Fruit fly (Drosophila melanogaster) whole organism: ENCODE results near the gene wwk.

Experiments
- CG8478 ChIP-seq: fragments of >200 bp; optimal IDR thresholded peaks from 2 replicates; lab custom pipeline; 2018; ENCODE audit warnings: inconsistent platforms
- Dll ChIP-seq: fragments of >200 bp; optimal IDR thresholded peaks from 2 replicates; lab custom pipeline; 2017
- EcR ChIP-seq, 2 experiments: fragments of >200 bp; optimal IDR thresholded peaks; 2 replicates each; lab custom pipeline; 2017; ENCODE audit warnings: missing biosample characterization in 2 of 2, missing genetic modification characterization in 2 of 2, missing genetic modification reagents in 2 of 2
- pan ChIP-seq: fragments of >200 bp; optimal IDR thresholded peaks from 2 replicates; lab custom pipeline; 2017
- psq ChIP-seq: fragments of >200 bp; optimal IDR thresholded peaks from 2 replicates; lab custom pipeline; 2017
- usp ChIP-seq: fragments of >200 bp; optimal IDR thresholded peaks from 2 replicates; lab custom pipeline; 2017; ENCODE audit warnings: missing biosample characterization, missing genetic modification characterization, mixed read lengths

The wwk gene

dm6 chr2L:15057225-15058117 lies 17.1 kb upstream of the wwk start, which contains the start of gene ck:
Gene ck, minus strand, starts transcription at chr2L:15057862.
- TF ChIP-seq psq (no peak), EcR (GFP tag; optimal IDR thresholded peaks at IDR 0.05; lab: Kevin White, UChicago) (peak in 1 of 2 experiments; percentile 77), Dll (lab: Kevin White, UChicago) (no peak)

- TF ChIP-seq Dll (lab: Kevin White, UChicago) (no peak), psq (no peak), pan (lab: Kevin White, UChicago) (no peak), CG8478 (lab: Kevin White, UChicago) (no peak), usp (GFP tag; lab: Kevin White, UChicago) (no peak), EcR (GFP tag; optimal IDR thresholded peaks at IDR 0.05; lab: Kevin White, UChicago) (no peak)
Observed at dm6 chr2L:15058118-15058402, 16.5 kb upstream of the wwk start, which contains the start of gene CG33679. Gene CG33679, plus strand, starts transcription at chr2L:15058303.

dm6 chr2L:15059000-15059399 lies 15.6 kb upstream of the wwk start:
- TF ChIP-seq psq (no peak), CG8478 (lab: Kevin White, UChicago) (no peak), Dll (lab: Kevin White, UChicago) (no peak), pan (lab: Kevin White, UChicago) (no peak), EcR (GFP tag; optimal IDR thresholded peaks at IDR 0.05; lab: Kevin White, UChicago) (no peak), usp (GFP tag; lab: Kevin White, UChicago) (no peak)

dm6 chr2L:15060580-15061005 lies 14.0 kb upstream of the wwk start, which contains the start of gene TfIIS:
Gene TfIIS, minus strand, starts transcription at chr2L:15060757.
- TF ChIP-seq CG8478 (lab: Kevin White, UChicago) (no peak), Dll (lab: Kevin White, UChicago) (no peak), usp (GFP tag; lab: Kevin White, UChicago) (no peak), EcR (GFP tag; optimal IDR thresholded peaks at IDR 0.05; lab: Kevin White, UChicago) (no peak), psq (no peak), pan (lab: Kevin White, UChicago) (no peak)

DNA sequence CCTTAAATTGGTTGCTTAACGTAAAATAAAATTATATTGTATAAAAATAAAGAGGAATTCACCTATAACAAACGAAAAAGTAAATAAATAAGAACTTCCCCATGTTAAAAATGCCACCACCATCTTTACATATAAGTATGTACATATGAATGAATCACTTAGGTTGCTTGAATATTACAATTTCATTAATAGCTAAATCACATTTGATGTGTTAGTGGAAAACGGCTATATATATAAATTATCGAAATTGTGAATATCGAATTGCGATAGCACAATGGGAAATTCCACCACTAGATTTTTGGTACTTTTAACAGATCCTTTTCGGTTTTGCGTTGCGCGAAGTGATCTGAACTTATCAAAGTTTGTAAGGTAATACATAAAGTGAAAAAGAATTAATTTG lies 13.2 kb upstream of the wwk start, which contains the start of the genes solo and vas:
Gene solo (plus strand): TSS at position 289 of the 400 bp plus-strand sequence.
Gene vas (plus strand): TSS at position 289 of the 400 bp plus-strand sequence.
- TF ChIP-seq Dll (lab: Kevin White, UChicago), result no peak
- no peak for TF ChIP-seq CG8478 (lab: Kevin White, UChicago)
- no peak for TF ChIP-seq psq

DNA sequence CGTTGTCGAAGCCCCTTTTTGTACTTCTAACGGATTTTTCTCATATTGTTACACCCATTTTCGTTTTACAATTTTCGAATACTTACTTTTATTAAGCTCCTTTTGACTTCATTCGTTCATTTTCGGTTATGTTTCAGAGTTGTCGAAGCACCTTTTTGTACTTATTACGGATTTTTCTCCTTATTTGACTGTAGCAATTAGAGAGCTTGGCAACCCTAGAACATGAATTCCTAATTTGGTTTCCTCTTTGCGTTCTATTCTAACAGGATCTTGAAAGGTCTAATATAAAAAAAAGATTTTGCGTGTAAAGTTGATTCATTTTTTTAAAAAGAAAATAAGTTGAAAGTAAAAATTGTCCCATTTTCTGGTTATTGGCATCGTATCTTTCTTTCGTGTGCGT lies 12.5 kb upstream of the wwk start:
- TF ChIP-seq CG8478 (lab: Kevin White, UChicago) (no peak), Dll (lab: Kevin White, UChicago) (no peak), psq (no peak), pan (lab: Kevin White, UChicago) (no peak), usp (GFP tag; lab: Kevin White, UChicago) (no peak), EcR (GFP tag; optimal IDR thresholded peaks at IDR 0.05; lab: Kevin White, UChicago) (no peak)

DNA sequence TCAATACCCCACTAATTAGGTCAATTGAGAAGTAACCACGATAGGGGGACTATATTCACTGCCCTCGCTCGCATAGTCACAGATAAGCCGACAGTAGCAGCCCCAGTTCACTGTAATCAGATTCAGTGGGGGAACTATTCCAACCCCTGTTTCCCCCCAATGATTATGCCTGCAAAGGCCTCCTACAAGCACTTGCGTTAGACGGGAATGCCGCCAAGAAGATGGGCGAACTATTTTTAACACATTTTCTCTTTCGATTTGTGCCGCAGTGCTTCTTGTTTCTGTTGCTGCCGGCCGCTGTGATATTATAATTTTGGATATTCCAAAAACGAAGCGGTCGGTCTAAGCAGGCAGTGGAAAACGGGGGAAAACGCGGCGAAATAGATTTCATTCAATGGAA lies 8.9 kb upstream of the wwk start:
- TF ChIP-seq psq, result no peak
- TF ChIP-seq pan (lab: Kevin White, UChicago), result no peak
- no peak for TF ChIP-seq CG8478 (lab: Kevin White, UChicago)
- no peak for TF ChIP-seq Dll (lab: Kevin White, UChicago)
- TF ChIP-seq EcR (GFP tag; optimal IDR thresholded peaks at IDR 0.05; lab: Kevin White, UChicago), result no peak
- no peak for TF ChIP-seq usp (GFP tag; lab: Kevin White, UChicago)

DNA sequence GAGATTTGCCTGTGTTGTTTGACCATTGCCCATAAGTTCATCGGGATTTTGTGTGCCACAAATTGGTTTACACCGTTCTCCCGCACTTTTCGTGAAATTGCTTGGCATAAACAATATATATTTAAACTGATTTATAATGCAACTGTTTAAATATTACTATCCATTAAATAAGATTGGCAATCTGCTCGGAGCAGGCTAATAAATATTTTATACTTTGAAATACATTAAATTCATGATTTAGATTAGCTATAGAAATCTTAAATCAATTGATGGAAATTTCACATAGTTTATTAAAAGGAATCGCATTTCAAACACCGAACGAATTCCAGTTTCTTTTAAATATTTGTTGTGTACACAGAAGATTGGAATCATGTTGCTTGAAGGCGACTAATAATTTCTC lies 8.4 kb upstream of the wwk start:
- TF ChIP-seq usp (GFP tag; lab: Kevin White, UChicago), result no peak
- TF ChIP-seq EcR (GFP tag; optimal IDR thresholded peaks at IDR 0.05; lab: Kevin White, UChicago), result no peak
- TF ChIP-seq psq, result no peak
- no peak for TF ChIP-seq CG8478 (lab: Kevin White, UChicago)

dm6 chr2L:15067832-15068231 lies 6.7 kb upstream of the wwk start:
- TF ChIP-seq EcR (GFP tag; optimal IDR thresholded peaks at IDR 0.05; lab: Kevin White, UChicago), result no peak
- TF ChIP-seq psq, result no peak
- no peak for TF ChIP-seq usp (GFP tag; lab: Kevin White, UChicago)
- TF ChIP-seq pan (lab: Kevin White, UChicago), result no peak
- no peak for TF ChIP-seq CG8478 (lab: Kevin White, UChicago)
- no peak for TF ChIP-seq Dll (lab: Kevin White, UChicago)

DNA sequence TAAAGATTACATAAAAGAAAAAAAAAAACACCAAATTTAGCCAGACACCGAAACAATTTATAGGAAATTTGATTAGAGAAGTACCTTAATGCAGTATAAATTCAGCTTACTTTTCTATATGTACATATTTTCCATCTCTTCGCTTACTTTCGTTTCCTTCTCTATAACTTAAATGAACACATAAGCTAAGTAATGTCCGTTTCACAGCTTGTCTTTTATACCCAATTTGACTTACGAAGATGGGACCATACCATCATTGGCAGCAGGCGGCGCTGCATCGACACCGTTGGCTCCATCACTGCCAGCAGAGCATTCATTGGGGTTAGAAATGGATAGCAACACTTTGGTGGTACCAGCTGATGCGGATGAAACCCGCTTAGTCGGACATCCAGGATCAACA lies 4.4 kb upstream of the wwk start, which contains the start of gene vig:
Gene vig (minus strand): TSS at position 101 of the 400 bp plus-strand sequence.
- TF ChIP-seq pan (lab: Kevin White, UChicago) (no peak), usp (GFP tag; lab: Kevin White, UChicago) (no peak), Dll (lab: Kevin White, UChicago) (no peak), CG8478 (lab: Kevin White, UChicago) (no peak), psq (no peak), EcR (GFP tag; optimal IDR thresholded peaks at IDR 0.05; lab: Kevin White, UChicago) (no peak)

- no peak for TF ChIP-seq usp (GFP tag; lab: Kevin White, UChicago)
Observed at dm6 chr2L:15106100-15106499, 31.5 kb downstream of the wwk start.

dm6 chr2L:15107238-15107637 lies 32.7 kb downstream of the wwk start:
- TF ChIP-seq EcR (GFP tag; optimal IDR thresholded peaks at IDR 0.05; lab: Kevin White, UChicago), result no peak
